Worm (Caenorhabditis elegans): ENCODE data around the gene srsx-2.
"Not testable (repeated sequence)": the region's sequence is repeated elsewhere in the genome, so short reads cannot be mapped to it uniquely, and the experiment has no call there.

Gene srsx-2

DNA sequence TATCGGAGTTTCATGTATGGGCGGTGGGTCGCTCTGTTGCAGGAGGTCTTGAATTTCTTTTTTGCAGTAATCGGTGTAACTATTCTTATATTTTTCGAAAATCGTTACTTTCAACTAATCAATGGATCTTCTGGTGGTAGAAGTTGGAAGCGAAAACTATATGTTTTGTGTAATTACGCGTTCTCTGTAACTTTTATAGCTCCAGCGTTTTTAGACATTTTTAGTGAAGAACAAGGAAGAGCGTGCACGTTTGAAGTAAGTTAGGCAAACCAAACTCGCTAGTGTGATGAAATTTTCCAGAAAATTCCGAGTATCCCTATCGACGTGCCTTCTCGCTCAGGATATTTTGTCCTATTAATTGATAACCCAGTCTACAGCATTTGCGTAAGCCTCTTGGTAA is 1.2 kb upstream of the srsx-2 start, which contains the start of gene srh-154:
Gene srh-154, plus strand, starts transcription at position 301 of the 400 bp plus-strand sequence.
- TF ChIP-seq dao-5 (tag; optimal IDR thresholded peaks at IDR 0.05) (no peak), W03F9.2 (tag; optimal IDR thresholded peaks at IDR 0.05) (no peak), him-1 (tag; optimal IDR thresholded peaks at IDR 0.05) (no peak)

DNA sequence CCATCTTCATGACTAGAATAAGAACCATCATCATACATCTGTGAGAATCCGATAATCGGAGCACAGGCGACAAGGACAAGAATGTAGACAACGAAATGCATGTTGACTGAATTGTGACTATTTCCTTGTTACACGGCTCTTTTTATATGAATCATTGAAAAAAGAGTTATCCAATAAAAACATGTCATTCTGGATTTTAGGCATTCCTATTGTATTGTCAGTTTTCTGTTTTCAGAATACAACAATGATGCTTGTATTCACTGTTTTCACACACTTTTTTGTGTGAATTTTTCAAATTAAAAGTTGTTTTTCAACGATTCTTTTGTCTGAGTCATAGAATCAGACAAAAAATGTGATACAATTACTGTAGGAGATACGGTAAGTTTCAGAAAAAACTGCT is 1.7 kb downstream of the srsx-2 start, which contains the start of gene F20E11.18:
Gene F20E11.18, minus strand, starts transcription at position 101 of the 400 bp plus-strand sequence.
- no peak for TF ChIP-seq dao-5 (tag; optimal IDR thresholded peaks at IDR 0.05)
- TF ChIP-seq him-1 (tag; optimal IDR thresholded peaks at IDR 0.05), result no peak
- no peak for TF ChIP-seq W03F9.2 (tag; optimal IDR thresholded peaks at IDR 0.05)

DNA sequence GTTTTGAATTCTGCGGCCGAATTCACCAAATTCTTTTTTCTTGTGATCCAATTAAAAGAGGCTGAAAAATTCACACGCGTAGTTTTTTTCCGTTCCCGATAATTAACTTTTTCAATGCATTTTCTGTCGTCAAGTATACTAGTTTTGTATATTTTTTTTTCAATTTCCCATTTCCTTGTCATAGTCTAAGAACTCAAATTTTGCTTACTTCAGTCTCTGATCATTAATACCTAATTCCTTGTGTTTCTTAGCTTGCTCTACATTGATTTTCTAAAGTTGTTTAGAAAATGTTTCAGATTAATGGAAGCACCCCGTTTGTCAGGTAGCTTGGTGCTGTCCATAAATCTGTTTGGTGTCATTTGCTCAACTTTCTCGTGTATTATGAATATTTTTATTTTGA is 7.3 kb downstream of the srsx-2 start, which contains the start of gene srbc-27:
Gene srbc-27, plus strand, starts transcription at position 301 of the 400 bp plus-strand sequence.
- TF ChIP-seq W03F9.2 (tag; optimal IDR thresholded peaks at IDR 0.05) (no peak), him-1 (tag; optimal IDR thresholded peaks at IDR 0.05) (no peak), dao-5 (tag; optimal IDR thresholded peaks at IDR 0.05) (no peak)

ce11 chrV:17430066-17430465 is 8.2 kb downstream of the srsx-2 start, which contains the start of gene T27C5.10:
Gene T27C5.10, minus strand, starts transcription at chrV:17430166.
- TF ChIP-seq dao-5 (tag; optimal IDR thresholded peaks at IDR 0.05), result no peak

DNA sequence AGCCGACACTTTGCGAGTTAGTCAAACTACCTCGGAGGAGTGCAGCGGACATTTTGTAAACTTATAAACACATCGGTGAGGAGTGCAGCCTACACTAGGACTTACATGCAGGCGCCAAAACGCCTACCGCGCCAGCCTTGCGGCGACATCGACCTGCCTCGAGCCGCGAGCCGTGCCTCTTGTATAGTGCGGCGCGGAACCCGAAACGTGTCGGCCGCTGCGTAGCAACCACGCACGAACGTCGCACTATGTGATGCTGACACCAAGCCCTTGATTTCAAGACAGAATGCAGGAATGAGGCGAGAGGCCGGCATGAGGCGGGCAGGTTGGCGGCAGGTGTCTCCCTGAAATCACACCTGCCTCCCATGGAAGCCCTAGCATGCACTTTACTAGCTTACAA is 9.0 kb downstream of the srsx-2 start:
- TF ChIP-seq him-1 (tag; optimal IDR thresholded peaks at IDR 0.05), result no peak
- no peak for TF ChIP-seq dao-5 (tag; optimal IDR thresholded peaks at IDR 0.05)
- TF ChIP-seq W03F9.2 (tag; optimal IDR thresholded peaks at IDR 0.05), result no peak

- TF ChIP-seq him-1 (tag; optimal IDR thresholded peaks at IDR 0.05) (no peak), dao-5 (tag; optimal IDR thresholded peaks at IDR 0.05) (no peak), W03F9.2 (tag; optimal IDR thresholded peaks at IDR 0.05) (no peak)
Observed at ce11 chrV:17416833-17417232, 21.4 kb downstream of the srsx-2 start, which contains the start of gene clc-21. Gene clc-21, plus strand, starts transcription at chrV:17417133.

ce11 chrV:17414951-17415350 is 23.3 kb downstream of the srsx-2 start, which contains the start of gene T27C5.12:
Gene T27C5.12, plus strand, starts transcription at chrV:17415251.
- TF ChIP-seq him-1 (tag; optimal IDR thresholded peaks at IDR 0.05), result no peak
- TF ChIP-seq dao-5 (tag; optimal IDR thresholded peaks at IDR 0.05), result no peak
- TF ChIP-seq W03F9.2 (tag; optimal IDR thresholded peaks at IDR 0.05), result no peak

- not testable (repeated sequence) for TF ChIP-seq W03F9.2, dao-5, him-1 (tag; optimal IDR thresholded peaks at IDR 0.05)
Observed at ce11 chrV:17409955-17410354, 28.3 kb downstream of the srsx-2 start, which contains the start of gene srh-132. Gene srh-132, plus strand, starts transcription at chrV:17410255.

DNA sequence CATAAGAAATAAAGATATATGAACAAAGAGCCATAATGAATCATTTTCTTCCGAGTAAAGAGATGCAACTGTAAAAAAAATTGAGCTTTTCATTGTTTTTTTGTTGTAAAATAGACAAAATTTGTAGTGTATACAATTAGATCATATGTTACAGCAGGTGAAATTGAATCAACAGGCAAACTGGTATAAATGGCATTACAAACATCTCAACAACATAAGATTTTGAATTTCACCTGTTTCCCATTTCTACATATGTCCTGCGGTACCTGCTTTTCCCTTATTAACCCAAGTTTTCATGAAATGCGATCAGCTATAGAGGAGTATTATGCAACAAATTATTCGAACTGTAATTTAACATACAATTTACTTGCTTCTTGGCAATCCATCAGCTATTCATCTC is 42.8 kb downstream of the srsx-2 start, which contains the start of gene srh-120:
Gene srh-120, plus strand, starts transcription at position 301 of the 400 bp plus-strand sequence.
- TF ChIP-seq W03F9.2 (tag; optimal IDR thresholded peaks at IDR 0.05) (no peak), dao-5 (tag; optimal IDR thresholded peaks at IDR 0.05) (no peak), him-1 (tag; optimal IDR thresholded peaks at IDR 0.05) (no peak)
